Fruit fly (Drosophila melanogaster) whole organism, embryonic: Measurements from ENCODE around the gene Sodh1.

Experiments used
- CG10209 ChIP-seq: fragments of 200-800 bp; sonication (Bioruptor generic); optimal IDR thresholded peaks from 3 replicates; lab custom pipeline; 2017; ENCODE audit warnings: missing biosample characterization, mild to moderate bottlenecking, missing genetic modification characterization, missing genetic modification reagents
- CG1024 ChIP-seq: fragments of 200-800 bp; sonication (Bioruptor generic); IDR thresholded peaks from 2 replicates; pipeline ENCODE4 v1.3.6; 2022; ENCODE audit warnings: missing biosample characterization, missing genetic modification characterization
- CG10366 ChIP-seq: fragments of 200-800 bp; sonication (Bioruptor generic); IDR thresholded peaks from 2 replicates; pipeline ENCODE4 v1.3.6; 2022; ENCODE audit warnings: missing biosample characterization, missing genetic modification characterization
- CG10431 ChIP-seq: fragments of 200-800 bp; sonication (Bioruptor generic); optimal IDR thresholded peaks from 3 replicates; lab custom pipeline; 2018; ENCODE audit warnings: missing biosample characterization, mild to moderate bottlenecking, missing genetic modification characterization
- CG11398 ChIP-seq: fragments of 200-800 bp; sonication (Bioruptor generic); optimal IDR thresholded peaks from 2 replicates; lab custom pipeline; 2016; ENCODE audit warnings: missing biosample characterization, missing genetic modification characterization
- CG12299 ChIP-seq: fragments of 200-800 bp; sonication (Bioruptor generic); optimal IDR thresholded peaks from 2 replicates; lab custom pipeline; 2018; ENCODE audit warnings: missing biosample characterization, mild to moderate bottlenecking, missing genetic modification characterization
- CG13775 ChIP-seq: fragments of 200-800 bp; sonication (Bioruptor generic); optimal IDR thresholded peaks from 3 replicates; lab custom pipeline; 2017; ENCODE audit warnings: missing biosample characterization, mild to moderate bottlenecking, missing genetic modification characterization
- CG15073 ChIP-seq: fragments of 200-800 bp; sonication (Bioruptor generic); optimal IDR thresholded peaks from 2 replicates; lab custom pipeline; 2016; ENCODE audit warnings: missing biosample characterization, missing genetic modification characterization
- CG16813 ChIP-seq: fragments of 200-800 bp; sonication (Bioruptor generic); IDR thresholded peaks from 3 replicates; pipeline ENCODE4 v1.3.6; 2022; ENCODE audit warnings: missing biosample characterization, missing genetic modification characterization; ENCODE audit not compliant: partially characterized antibody
- CG2889 ChIP-seq: fragments of 200-800 bp; sonication (Bioruptor generic); IDR thresholded peaks from 3 replicates; pipeline ENCODE4 v1.3.6; 2022; ENCODE audit warnings: missing biosample characterization, missing genetic modification characterization
- CG3407 ChIP-seq: fragments of 200-800 bp; sonication (Bioruptor generic); optimal IDR thresholded peaks from 2 replicates; lab custom pipeline; 2018; ENCODE audit warnings: missing biosample characterization, mild to moderate bottlenecking, missing genetic modification characterization
- CG34376 ChIP-seq: fragments of 200-800 bp; sonication (Bioruptor generic); optimal IDR thresholded peaks from 2 replicates; lab custom pipeline; 2018; ENCODE audit warnings: missing biosample characterization, mild to moderate bottlenecking, missing genetic modification characterization
- CG5180 ChIP-seq: fragments of 200-800 bp; sonication (Bioruptor generic); optimal IDR thresholded peaks from 3 replicates; lab custom pipeline; 2017; ENCODE audit warnings: missing biosample characterization, missing genetic modification characterization, mild to moderate bottlenecking, moderate library complexity, missing genetic modification reagents
- CG6654 ChIP-seq: fragments of 200-800 bp; sonication (Bioruptor generic); optimal IDR thresholded peaks from 2 replicates; lab custom pipeline; 2017; ENCODE audit warnings: missing biosample characterization, mild to moderate bottlenecking, missing genetic modification characterization
- CG7745 ChIP-seq: fragments of 200-800 bp; sonication (Bioruptor generic); optimal IDR thresholded peaks from 2 replicates; lab custom pipeline; 2018; ENCODE audit warnings: missing biosample characterization, mild to moderate bottlenecking, missing genetic modification characterization, moderate library complexity
- CG9727 ChIP-seq: fragments of 200-800 bp; sonication (Bioruptor generic); optimal IDR thresholded peaks from 3 replicates; lab custom pipeline; 2017; ENCODE audit warnings: missing biosample characterization, mild to moderate bottlenecking, missing genetic modification characterization
- CoRest ChIP-seq: fragments of 200-800 bp; sonication (Bioruptor generic); optimal IDR thresholded peaks from 3 replicates; lab custom pipeline; 2018; ENCODE audit warnings: missing biosample characterization, mild to moderate bottlenecking, missing genetic modification characterization, moderate library complexity
- Doc3 ChIP-seq: fragments of 200-800 bp; sonication (Bioruptor generic); IDR thresholded peaks from 3 replicates; pipeline ENCODE4 v1.3.6; 2022; ENCODE audit warnings: missing biosample characterization, missing genetic modification characterization; ENCODE audit not compliant: partially characterized antibody
- ERR ChIP-seq: fragments of 200-800 bp; sonication (Bioruptor generic); optimal IDR thresholded peaks from 2 replicates; lab custom pipeline; 2016; ENCODE audit warnings: missing biosample characterization, missing genetic modification characterization
- Elba2 ChIP-seq: fragments of 200-800 bp; sonication (Bioruptor generic); optimal IDR thresholded peaks from 3 replicates; lab custom pipeline; 2016; ENCODE audit warnings: missing biosample characterization, missing genetic modification characterization
- Fer3 ChIP-seq: fragments of 200-800 bp; sonication (Bioruptor generic); optimal IDR thresholded peaks from 2 replicates; lab custom pipeline; 2018; ENCODE audit warnings: missing biosample characterization, mild to moderate bottlenecking, missing genetic modification characterization, moderate library complexity
- GATAe ChIP-seq: fragments of 200-800 bp; sonication (Bioruptor generic); conservative IDR thresholded peaks from 2 replicates; pipeline ENCODE4 v1.3.6; 2022; ENCODE audit warnings: missing biosample characterization, missing genetic modification characterization
- Hand ChIP-seq: fragments of 200-800 bp; sonication (Bioruptor generic); optimal IDR thresholded peaks from 2 replicates; lab custom pipeline; 2017; ENCODE audit warnings: mild to moderate bottlenecking, missing biosample characterization, missing genetic modification reagents, missing genetic modification characterization
- Hmr ChIP-seq: fragments of 200-800 bp; sonication (Bioruptor generic); optimal IDR thresholded peaks from 3 replicates; lab custom pipeline; 2017; ENCODE audit warnings: mild to moderate bottlenecking, missing biosample characterization, missing genetic modification reagents, missing genetic modification characterization
- Max ChIP-seq: fragments of 200-800 bp; sonication (Bioruptor generic); optimal IDR thresholded peaks from 2 replicates; lab custom pipeline; 2016; ENCODE audit warnings: missing biosample characterization, mild to moderate bottlenecking, missing genetic modification characterization
- Mes4 ChIP-seq: fragments of 200-800 bp; sonication (Bioruptor generic); optimal IDR thresholded peaks from 2 replicates; lab custom pipeline; 2016; ENCODE audit warnings: missing biosample characterization, missing genetic modification characterization
- Myb ChIP-seq: fragments of 200-800 bp; sonication (Bioruptor generic); optimal IDR thresholded peaks from 2 replicates; lab custom pipeline; 2016; ENCODE audit warnings: missing biosample characterization, missing genetic modification characterization
- NC2β ChIP-seq: fragments of 200-800 bp; sonication (Bioruptor generic); optimal IDR thresholded peaks from 2 replicates; lab custom pipeline; 2016; ENCODE audit warnings: missing biosample characterization, missing genetic modification characterization
- Nf-YC ChIP-seq: fragments of 200-800 bp; optimal IDR thresholded peaks from 3 replicates; lab custom pipeline; 2019; ENCODE audit warnings: missing biosample characterization, mild to moderate bottlenecking, missing genetic modification characterization, moderate library complexity
- Oli ChIP-seq: fragments of 200-800 bp; sonication (Bioruptor generic); optimal IDR thresholded peaks from 2 replicates; lab custom pipeline; 2018; ENCODE audit warnings: missing biosample characterization, mild to moderate bottlenecking, missing genetic modification characterization, moderate library complexity
- YL-1 ChIP-seq: fragments of 200-800 bp; sonication (Bioruptor generic); optimal IDR thresholded peaks from 3 replicates; lab custom pipeline; 2017; ENCODE audit warnings: missing biosample characterization, mild to moderate bottlenecking, missing genetic modification characterization
- cad ChIP-seq: fragments of >200 bp; optimal IDR thresholded peaks from 2 replicates; lab custom pipeline; 2017; ENCODE audit warnings: missing biosample characterization, missing genetic modification characterization
- cg ChIP-seq: fragments of 200-800 bp; sonication (Bioruptor generic); optimal IDR thresholded peaks from 3 replicates; lab custom pipeline; 2019; ENCODE audit warnings: missing biosample characterization, mild to moderate bottlenecking, missing genetic modification characterization, moderate library complexity
- croc ChIP-seq: fragments of 200-800 bp; sonication (Bioruptor generic); conservative IDR thresholded peaks from 3 replicates; pipeline ENCODE4 v1.3.6; 2022; ENCODE audit warnings: missing biosample characterization, missing genetic modification characterization
- cwo ChIP-seq: fragments of 200-800 bp; sonication (Bioruptor generic); optimal IDR thresholded peaks from 3 replicates; lab custom pipeline; 2017; ENCODE audit warnings: missing biosample characterization, missing genetic modification characterization, mild to moderate bottlenecking, moderate library complexity, missing genetic modification reagents
- dmrt99B ChIP-seq: fragments of 200-800 bp; sonication (Bioruptor generic); optimal IDR thresholded peaks from 2 replicates; lab custom pipeline; 2018; ENCODE audit warnings: missing biosample characterization, mild to moderate bottlenecking, missing genetic modification characterization, moderate library complexity
- exex ChIP-seq: fragments of 200-800 bp; sonication (Bioruptor generic); optimal IDR thresholded peaks from 4 replicates; lab custom pipeline; 2018; ENCODE audit warnings: missing biosample characterization, mild to moderate bottlenecking, missing genetic modification characterization, moderate library complexity
- fru ChIP-seq: fragments of >200 bp; optimal IDR thresholded peaks from 2 replicates; lab custom pipeline; 2017
- fu2 ChIP-seq: fragments of 200-800 bp; sonication (Bioruptor generic); optimal IDR thresholded peaks from 2 replicates; lab custom pipeline; 2016; ENCODE audit warnings: missing biosample characterization, missing genetic modification characterization
- her ChIP-seq: fragments of 200-800 bp; sonication (Bioruptor generic); optimal IDR thresholded peaks from 2 replicates; lab custom pipeline; 2016; ENCODE audit warnings: missing biosample characterization, missing genetic modification characterization
- kah ChIP-seq: fragments of 200-800 bp; sonication (Bioruptor generic); optimal IDR thresholded peaks from 2 replicates; lab custom pipeline; 2018; ENCODE audit warnings: missing biosample characterization, mild to moderate bottlenecking, missing genetic modification characterization
- nerfin-1 ChIP-seq: fragments of 200-800 bp; sonication (Bioruptor generic); optimal IDR thresholded peaks from 3 replicates; lab custom pipeline; 2019; ENCODE audit warnings: missing biosample characterization, mild to moderate bottlenecking, missing genetic modification characterization, moderate library complexity
- run ChIP-seq: fragments of 200-800 bp; sonication (Bioruptor generic); optimal IDR thresholded peaks from 3 replicates; lab custom pipeline; 2018; ENCODE audit warnings: missing biosample characterization, mild to moderate bottlenecking, missing genetic modification characterization
- slou ChIP-seq: fragments of 200-800 bp; sonication (Bioruptor generic); optimal IDR thresholded peaks from 3 replicates; lab custom pipeline; 2016; ENCODE audit warnings: missing biosample characterization, missing genetic modification characterization
- ssp ChIP-seq: fragments of 200-800 bp; sonication (Bioruptor generic); IDR thresholded peaks from 2 replicates; pipeline ENCODE4 v1.3.6; 2022; ENCODE audit warnings: missing biosample characterization, missing genetic modification characterization
- stwl ChIP-seq: fragments of 200-800 bp; sonication (Bioruptor generic); optimal IDR thresholded peaks from 3 replicates; lab custom pipeline; 2018; ENCODE audit warnings: missing biosample characterization, mild to moderate bottlenecking, missing genetic modification characterization, moderate library complexity
- sug ChIP-seq: fragments of 200-800 bp; optimal IDR thresholded peaks from 2 replicates; lab custom pipeline; 2019; ENCODE audit warnings: missing biosample characterization, mild to moderate bottlenecking, missing genetic modification characterization, moderate library complexity
- unpg ChIP-seq: fragments of 200-800 bp; sonication (Bioruptor generic); optimal IDR thresholded peaks from 3 replicates; lab custom pipeline; 2018; ENCODE audit warnings: missing biosample characterization, mild to moderate bottlenecking, missing genetic modification characterization, moderate library complexity
- usp ChIP-seq: fragments of >200 bp; optimal IDR thresholded peaks from 2 replicates; lab custom pipeline; 2017; ENCODE audit warnings: missing biosample characterization, missing genetic modification characterization
- vfl ChIP-seq: fragments of 200-800 bp; sonication (Bioruptor generic); optimal IDR thresholded peaks from 2 replicates; lab custom pipeline; 2016; ENCODE audit warnings: missing biosample characterization, missing genetic modification characterization

The Sodh1 gene

dm6 chr3R:7058017-7058416, 5.9 kb downstream of the Sodh1 start:
- TF ChIP-seq cwo (GFP tag; lab: Kevin White, UChicago): peak; percentile 59
- TF ChIP-seq Hand (GFP tag; lab: Kevin White, UChicago): no peak
- TF ChIP-seq unpg (GFP tag; lab: Kevin White, UChicago): no peak
- TF ChIP-seq CG16813 (GFP tag; lab: Robert Waterston, UW): no peak
- no peak for TF ChIP-seq CG1024
- TF ChIP-seq exex (tag; lab: Kevin White, UChicago): peak; percentile 69
- TF ChIP-seq dmrt99B (tag; lab: Kevin White, UChicago): no peak
- TF ChIP-seq nerfin-1 (tag; lab: Kevin White, UChicago): no peak
- TF ChIP-seq Max: no peak
- TF ChIP-seq CG34376 (GFP tag; lab: Kevin White, UChicago): peak; percentile 11
- TF ChIP-seq CG7745 (tag; lab: Kevin White, UChicago): no peak
- TF ChIP-seq CG3407 (GFP tag; lab: Kevin White, UChicago): no peak
- TF ChIP-seq ERR (GFP tag; lab: Kevin White, UChicago): peak; percentile 70
- TF ChIP-seq sug (tag; lab: Kevin White, UChicago): peak; percentile 94
- no peak for TF ChIP-seq CG9727 (GFP tag; lab: Kevin White, UChicago)
- no peak for TF ChIP-seq her (GFP tag; lab: Kevin White, UChicago)
- no peak for TF ChIP-seq Oli (tag; lab: Kevin White, UChicago)
- no peak for TF ChIP-seq CG6654 (GFP tag; lab: Kevin White, UChicago)
- no peak for TF ChIP-seq croc (GFP tag; lab: Robert Waterston, UW)
- no peak for TF ChIP-seq slou (GFP tag; lab: Kevin White, UChicago)
- no peak for TF ChIP-seq YL-1
- TF ChIP-seq stwl (tag; lab: Kevin White, UChicago): no peak
- no peak for TF ChIP-seq CoRest
- TF ChIP-seq CG15073 (GFP tag; lab: Kevin White, UChicago): no peak

dm6 chr3R:7059015-7059414, 6.9 kb downstream of the Sodh1 start, which contains the start of gene dj:
TSS of gene dj (plus strand) at chr3R:7059315.
- TF ChIP-seq Fer3 (tag; lab: Kevin White, UChicago) (no peak), NC2β (GFP tag; lab: Kevin White, UChicago) (no peak), fru (lab: Kevin White, UChicago) (no peak), fu2 (no peak), GATAe (GFP tag; lab: Robert Waterston, UW) (no peak), CG5180 (GFP tag; lab: Kevin White, UChicago) (no peak), cg (GFP tag; lab: Kevin White, UChicago) (no peak), Hmr (GFP tag; lab: Kevin White, UChicago) (no peak), stwl (tag; lab: Kevin White, UChicago) (no peak)
- TF ChIP-seq, all 482 proteins: peak for 0

dm6 chr3R:7060467-7060866, 8.3 kb downstream of the Sodh1 start, which contains the start of gene djl:
TSS of gene djl (plus strand) at chr3R:7060767.
- no peak for TF ChIP-seq Elba2 (GFP tag; lab: Kevin White, UChicago)
- no peak for TF ChIP-seq Mes4
- no peak for TF ChIP-seq CG10209 (GFP tag; lab: Kevin White, UChicago)
- TF ChIP-seq CG10366 (GFP tag; lab: Robert Waterston, UW): no peak
- no peak for TF ChIP-seq ssp
- no peak for TF ChIP-seq CG10431 (GFP tag; lab: Kevin White, UChicago)
- TF ChIP-seq run: no peak
- no peak for TF ChIP-seq Myb
- no peak for TF ChIP-seq Nf-YC (tag; lab: Kevin White, UChicago)
- TF ChIP-seq CG2889 (GFP tag; lab: Robert Waterston, UW): no peak
- no peak for TF ChIP-seq kah (GFP tag; lab: Kevin White, UChicago)
- TF ChIP-seq CG11398: no peak
- TF ChIP-seq CG13775 (GFP tag; lab: Kevin White, UChicago): no peak
- TF ChIP-seq CG12299 (tag; lab: Kevin White, UChicago): no peak
- TF ChIP-seq YL-1: no peak
- TF ChIP-seq usp (GFP tag; lab: Kevin White, UChicago): no peak
- TF ChIP-seq cad (GFP tag; lab: Kevin White, UChicago): no peak
- TF ChIP-seq vfl (GFP tag; lab: Kevin White, UChicago): no peak
- TF ChIP-seq Doc3 (GFP tag; lab: Robert Waterston, UW): no peak
